Fruit fly (Drosophila melanogaster) whole organism, embryonic: Measurements from ENCODE around the gene CG1764.
A peak's percentile ranks its signal among the peaks of the same experiment; 100 is the strongest.

Experiments used
- B-H1 ChIP-seq: fragments of 200-800 bp; sonication (Bioruptor generic); IDR thresholded peaks from 3 replicates; pipeline ENCODE4 v1.3.6; 2022; ENCODE audit warnings: missing biosample characterization, missing genetic modification characterization
- CG10979 ChIP-seq: fragments of 200-800 bp; sonication (Bioruptor generic); optimal IDR thresholded peaks from 2 replicates; lab custom pipeline; 2018; ENCODE audit warnings: missing biosample characterization, mild to moderate bottlenecking, missing genetic modification characterization, moderate library complexity
- CG11504 ChIP-seq: fragments of 200-800 bp; sonication (Bioruptor generic); optimal IDR thresholded peaks from 3 replicates; lab custom pipeline; 2019; ENCODE audit warnings: missing biosample characterization, mild to moderate bottlenecking, missing genetic modification characterization, moderate library complexity
- CG1647 ChIP-seq: fragments of 200-800 bp; sonication (Bioruptor generic); optimal IDR thresholded peaks from 3 replicates; lab custom pipeline; 2016; ENCODE audit warnings: missing biosample characterization, missing genetic modification characterization
- CG17612 ChIP-seq: fragments of 200-800 bp; sonication (Bioruptor generic); IDR thresholded peaks from 2 replicates; pipeline ENCODE4 v1.3.6; 2022; ENCODE audit warnings: missing biosample characterization, missing genetic modification characterization
- CG2202 ChIP-seq: fragments of 200-800 bp; sonication (Bioruptor generic); optimal IDR thresholded peaks from 2 replicates; lab custom pipeline; 2018; ENCODE audit warnings: missing biosample characterization, mild to moderate bottlenecking, missing genetic modification characterization
- CG2678 ChIP-seq: fragments of 200-800 bp; sonication (Bioruptor generic); optimal IDR thresholded peaks from 3 replicates; lab custom pipeline; 2019; ENCODE audit warnings: missing biosample characterization, mild to moderate bottlenecking, missing genetic modification characterization, moderate library complexity
- CG31224 ChIP-seq: fragments of 200-800 bp; sonication (Bioruptor generic); IDR thresholded peaks from 2 replicates; pipeline ENCODE4 v1.3.6; 2022; ENCODE audit warnings: missing biosample characterization, missing genetic modification characterization
- CG32772 ChIP-seq: fragments of 200-800 bp; sonication (Bioruptor generic); IDR thresholded peaks from 2 replicates; pipeline ENCODE4 v1.3.6; 2022; ENCODE audit warnings: missing biosample characterization, missing genetic modification characterization
- CG6689 ChIP-seq: fragments of 200-800 bp; sonication (Bioruptor generic); IDR thresholded peaks from 2 replicates; pipeline ENCODE4 v1.3.6; 2022; ENCODE audit warnings: missing biosample characterization, missing genetic modification characterization
- CG7786 ChIP-seq: fragments of 200-800 bp; sonication (Bioruptor generic); optimal IDR thresholded peaks from 2 replicates; lab custom pipeline; 2016; ENCODE audit warnings: missing biosample characterization, missing genetic modification characterization
- CG8388 ChIP-seq: fragments of 200-800 bp; sonication (Bioruptor generic); optimal IDR thresholded peaks from 2 replicates; lab custom pipeline; 2019; ENCODE audit warnings: missing biosample characterization, mild to moderate bottlenecking, missing genetic modification characterization, moderate library complexity
- D19B ChIP-seq: fragments of 200-800 bp; sonication (Bioruptor generic); optimal IDR thresholded peaks from 2 replicates; lab custom pipeline; 2017; ENCODE audit warnings: missing biosample characterization, mild to moderate bottlenecking, missing genetic modification characterization
- Dll ChIP-seq: fragments of 200-800 bp; sonication (Bioruptor generic); IDR thresholded peaks from 4 replicates; pipeline ENCODE4 v1.3.6; 2022; ENCODE audit warnings: missing biosample characterization, missing genetic modification characterization; ENCODE audit not compliant: partially characterized antibody
- Gsc ChIP-seq: fragments of 200-800 bp; sonication (Bioruptor generic); IDR thresholded peaks from 2 replicates; pipeline ENCODE4 v1.3.6; 2022; ENCODE audit warnings: missing biosample characterization, missing genetic modification characterization
- HmgZ ChIP-seq: fragments of 200-800 bp; sonication (Bioruptor generic); optimal IDR thresholded peaks from 2 replicates; lab custom pipeline; 2018; ENCODE audit warnings: missing biosample characterization, mild to moderate bottlenecking, missing genetic modification characterization
- Hmr ChIP-seq: fragments of 200-800 bp; sonication (Bioruptor generic); optimal IDR thresholded peaks from 3 replicates; lab custom pipeline; 2017; ENCODE audit warnings: mild to moderate bottlenecking, missing biosample characterization, missing genetic modification reagents, missing genetic modification characterization
- Jarid2 ChIP-seq: fragments of 200-800 bp; sonication (Bioruptor generic); optimal IDR thresholded peaks from 3 replicates; lab custom pipeline; 2017; ENCODE audit warnings: mild to moderate bottlenecking, missing biosample characterization, missing genetic modification reagents, missing genetic modification characterization
- MBD-R2 ChIP-seq: fragments of 200-800 bp; sonication (Bioruptor generic); IDR thresholded peaks from 2 replicates; pipeline ENCODE4 v1.3.6; 2022; ENCODE audit warnings: missing biosample characterization, missing genetic modification characterization
- MESR4 ChIP-seq: fragments of 200-800 bp; sonication (Bioruptor generic); optimal IDR thresholded peaks from 2 replicates; lab custom pipeline; 2018; ENCODE audit warnings: missing biosample characterization, mild to moderate bottlenecking, missing genetic modification characterization, moderate library complexity
- MTF-1 ChIP-seq: fragments of 200-800 bp; sonication (Bioruptor generic); optimal IDR thresholded peaks from 2 replicates; lab custom pipeline; 2018; ENCODE audit warnings: missing biosample characterization, mild to moderate bottlenecking, missing genetic modification characterization, borderline replicate concordance
- Med ChIP-seq: fragments of 200-800 bp; sonication (Bioruptor generic); peaks from one replicate; lab custom pipeline; 2016; ENCODE audit warnings: missing biosample characterization, missing genetic modification characterization, mild to moderate bottlenecking, inconsistent platforms, moderate library complexity
- Ptx1 ChIP-seq: fragments of 200-800 bp; sonication (Bioruptor generic); IDR thresholded peaks from 2 replicates; pipeline ENCODE4 v1.3.6; 2022; ENCODE audit warnings: missing biosample characterization, missing genetic modification characterization
- Side ChIP-seq: fragments of 200-800 bp; sonication (Bioruptor generic); optimal IDR thresholded peaks from 2 replicates; lab custom pipeline; 2016; ENCODE audit warnings: missing biosample characterization, missing genetic modification characterization
- Spps ChIP-seq: fragments of 200-800 bp; sonication (Bioruptor generic); optimal IDR thresholded peaks from 2 replicates; lab custom pipeline; 2018; ENCODE audit warnings: missing biosample characterization, mild to moderate bottlenecking, missing genetic modification characterization
- Sry-δ ChIP-seq: fragments of 200-800 bp; sonication (Bioruptor generic); optimal IDR thresholded peaks from 2 replicates; lab custom pipeline; 2016; ENCODE audit warnings: missing biosample characterization, missing genetic modification characterization
- Taf1 ChIP-seq: fragments of 200-800 bp; sonication (Bioruptor generic); IDR thresholded peaks from 2 replicates; pipeline ENCODE4 v1.3.6; 2022; ENCODE audit warnings: missing biosample characterization, missing genetic modification characterization
- Xbp1 ChIP-seq: fragments of 200-800 bp; sonication (Bioruptor generic); optimal IDR thresholded peaks from 3 replicates; lab custom pipeline; 2016; ENCODE audit warnings: missing biosample characterization, mild to moderate bottlenecking, missing genetic modification characterization
- ab ChIP-seq: fragments of 200-800 bp; sonication (Bioruptor generic); optimal IDR thresholded peaks from 2 replicates; lab custom pipeline; 2016; ENCODE audit warnings: missing biosample characterization, missing genetic modification characterization
- ap ChIP-seq: fragments of 200-800 bp; sonication (Bioruptor generic); IDR thresholded peaks from 2 replicates; pipeline ENCODE4 v1.3.6; 2022; ENCODE audit warnings: missing biosample characterization, missing genetic modification characterization
- bsh ChIP-seq, 2 experiments: fragments of 200-800 bp; sonication (Bioruptor generic); optimal IDR thresholded peaks; 2 replicates each; lab custom pipeline; 2017 to 2018; ENCODE audit warnings: mild to moderate bottlenecking in 2 of 2, missing biosample characterization in 2 of 2, missing genetic modification characterization in 2 of 2, moderate library complexity in 1 of 2
- chif ChIP-seq, 2 experiments: fragments of 200-800 bp; sonication (Bioruptor generic); optimal IDR thresholded peaks; 3 replicates each; lab custom pipeline; 2016; ENCODE audit warnings: missing biosample characterization in 2 of 2, missing genetic modification characterization in 2 of 2
- ci ChIP-seq: fragments of 200-800 bp; sonication (Bioruptor generic); IDR thresholded peaks from 3 replicates; pipeline ENCODE4 v1.3.6; 2022; ENCODE audit warnings: missing biosample characterization, missing genetic modification characterization
- dpn ChIP-seq, 2 experiments: fragments of 200-800 bp; sonication (Bioruptor generic); optimal IDR thresholded peaks; 3 replicates each; lab custom pipeline; 2016; ENCODE audit warnings: missing biosample characterization in 2 of 2, missing genetic modification characterization in 2 of 2
- en ChIP-seq: fragments of 200-800 bp; sonication (Bioruptor generic); optimal IDR thresholded peaks from 2 replicates; lab custom pipeline; 2016; ENCODE audit warnings: missing biosample characterization, missing genetic modification characterization
- gsb ChIP-seq: fragments of 200-800 bp; sonication (Bioruptor generic); IDR thresholded peaks from 2 replicates; pipeline ENCODE4 v1.3.6; 2022; ENCODE audit warnings: missing biosample characterization, missing genetic modification characterization
- jumu ChIP-seq: fragments of 200-800 bp; sonication (Bioruptor generic); optimal IDR thresholded peaks from 3 replicates; lab custom pipeline; 2016; ENCODE audit warnings: missing biosample characterization, missing genetic modification characterization
- kah ChIP-seq: fragments of 200-800 bp; sonication (Bioruptor generic); optimal IDR thresholded peaks from 2 replicates; lab custom pipeline; 2018; ENCODE audit warnings: missing biosample characterization, mild to moderate bottlenecking, missing genetic modification characterization
- lab ChIP-seq: fragments of 200-800 bp; sonication (Bioruptor generic); optimal IDR thresholded peaks from 3 replicates; lab custom pipeline; 2017; ENCODE audit warnings: missing biosample characterization, missing genetic modification characterization, mild to moderate bottlenecking, moderate library complexity, missing genetic modification reagents
- nau ChIP-seq: fragments of 200-800 bp; sonication (Bioruptor generic); optimal IDR thresholded peaks from 3 replicates; lab custom pipeline; 2017; ENCODE audit warnings: missing biosample characterization, mild to moderate bottlenecking, missing genetic modification characterization, missing genetic modification reagents
- nerfin-1 ChIP-seq: fragments of 200-800 bp; sonication (Bioruptor generic); optimal IDR thresholded peaks from 3 replicates; lab custom pipeline; 2019; ENCODE audit warnings: missing biosample characterization, mild to moderate bottlenecking, missing genetic modification characterization, moderate library complexity
- phol ChIP-seq: fragments of 200-800 bp; sonication (Bioruptor generic); optimal IDR thresholded peaks from 3 replicates; lab custom pipeline; 2018; ENCODE audit warnings: missing biosample characterization, mild to moderate bottlenecking, missing genetic modification characterization, moderate library complexity
- pita ChIP-seq: fragments of 200-800 bp; sonication (Bioruptor generic); optimal IDR thresholded peaks from 2 replicates; lab custom pipeline; 2017; ENCODE audit warnings: missing biosample characterization, mild to moderate bottlenecking, missing genetic modification characterization
- sens ChIP-seq: fragments of 200-800 bp; sonication (Bioruptor generic); peaks from one replicate; lab custom pipeline; 2016; ENCODE audit warnings: missing biosample characterization, missing genetic modification characterization
- sob ChIP-seq: fragments of 200-800 bp; sonication (Bioruptor generic); IDR thresholded peaks from 2 replicates; pipeline ENCODE4 v1.3.6; 2022; ENCODE audit warnings: missing biosample characterization, missing genetic modification characterization
- ssp ChIP-seq: fragments of 200-800 bp; sonication (Bioruptor generic); IDR thresholded peaks from 2 replicates; pipeline ENCODE4 v1.3.6; 2022; ENCODE audit warnings: missing biosample characterization, missing genetic modification characterization
- stwl ChIP-seq: fragments of 200-800 bp; sonication (Bioruptor generic); optimal IDR thresholded peaks from 3 replicates; lab custom pipeline; 2018; ENCODE audit warnings: missing biosample characterization, mild to moderate bottlenecking, missing genetic modification characterization, moderate library complexity
- sug ChIP-seq: fragments of 200-800 bp; optimal IDR thresholded peaks from 2 replicates; lab custom pipeline; 2019; ENCODE audit warnings: missing biosample characterization, mild to moderate bottlenecking, missing genetic modification characterization, moderate library complexity
- twi ChIP-seq: fragments of 200-800 bp; optimal IDR thresholded peaks from 2 replicates; lab custom pipeline; 2019; ENCODE audit warnings: missing biosample characterization, mild to moderate bottlenecking, missing genetic modification characterization, moderate library complexity

The CG1764 gene

DNA sequence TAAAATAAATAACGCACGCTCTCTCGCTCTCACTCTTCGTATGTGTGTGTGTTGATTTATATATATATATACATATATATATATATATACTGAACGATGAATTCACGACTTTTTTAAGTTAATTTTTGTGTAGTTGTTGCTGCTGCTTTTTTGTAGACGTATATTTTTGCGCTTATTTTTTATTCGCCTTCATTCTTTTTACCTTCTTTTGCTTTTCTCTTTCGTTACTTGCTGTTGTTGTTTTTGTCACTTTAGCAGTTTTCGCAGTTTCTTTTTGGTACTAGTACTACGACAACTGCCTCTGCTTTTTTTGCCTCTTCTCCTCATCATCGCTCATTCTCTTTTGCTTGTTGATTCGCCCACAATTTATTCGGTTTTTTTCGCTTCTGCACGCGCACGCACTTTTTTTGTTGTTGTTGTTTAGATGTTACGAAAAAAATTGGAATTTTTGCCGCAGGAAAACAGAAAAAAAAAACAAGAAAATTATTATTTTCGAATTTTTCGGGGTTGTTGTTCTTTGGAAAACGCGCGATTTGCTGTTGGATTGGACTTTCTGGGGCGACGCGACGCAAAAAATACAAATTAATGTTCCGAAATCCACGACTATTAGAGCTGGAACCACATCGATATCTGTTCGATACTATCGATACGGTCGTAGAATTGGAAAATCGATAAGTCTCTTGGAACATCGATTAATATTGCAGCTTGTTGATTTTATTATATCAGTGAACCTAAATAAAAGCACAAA, 17.0 kb downstream of the CG1764 start, which contains the start of the genes HDAC4 and CG15743 (continued):
- peak; percentile 34 for TF ChIP-seq MESR4
- no peak for TF ChIP-seq CG1647 (GFP tag; lab: Kevin White, UChicago)
- TF ChIP-seq jumu (GFP tag; lab: Kevin White, UChicago), result no peak
- TF ChIP-seq Side, result no peak
- TF ChIP-seq bsh (GFP tag; optimal IDR thresholded peaks at IDR 0.05; lab: Kevin White, UChicago), result no peak
- TF ChIP-seq Taf1, result no peak
- no peak for TF ChIP-seq CG31224 (GFP tag; lab: Robert Waterston, UW)
- no peak for TF ChIP-seq ap (GFP tag; lab: Robert Waterston, UW)
- no peak for TF ChIP-seq sug (tag; lab: Kevin White, UChicago)
- TF ChIP-seq, all 482 proteins: peak for 91

DNA sequence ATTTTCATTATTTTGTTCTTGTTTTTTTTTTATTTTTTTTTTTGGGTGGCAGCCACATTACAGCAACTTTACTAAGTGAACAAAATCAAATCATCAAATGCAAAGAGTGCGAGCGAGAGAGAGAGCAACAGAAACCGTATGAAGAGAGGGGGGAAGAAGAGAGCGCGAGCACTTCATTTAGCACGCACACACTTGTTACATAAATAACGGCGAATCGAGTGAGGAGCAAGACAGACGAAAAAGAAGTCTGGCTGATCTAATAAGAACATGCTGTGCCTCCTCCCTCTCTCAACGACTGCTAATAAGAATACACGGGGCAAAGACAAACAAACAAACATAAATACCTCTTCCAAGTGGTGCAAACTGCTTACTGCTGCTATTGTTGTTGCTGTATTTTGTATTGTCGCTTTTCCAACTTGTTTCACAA, 17.7 kb downstream of the CG1764 start:
- TF ChIP-seq Hmr (GFP tag; lab: Kevin White, UChicago) (peak; percentile 14), CG6689 (GFP tag; lab: Robert Waterston, UW) (no peak), MTF-1 (GFP tag; lab: Kevin White, UChicago) (no peak), kah (GFP tag; lab: Kevin White, UChicago) (peak; percentile 72), ab (GFP tag; lab: Kevin White, UChicago) (no peak), CG8388 (GFP tag; lab: Kevin White, UChicago) (no peak), sob (GFP tag; lab: Robert Waterston, UW) (no peak), gsb (no peak), nerfin-1 (tag; lab: Kevin White, UChicago) (no peak), Xbp1 (GFP tag; lab: Kevin White, UChicago) (no peak), phol (tag; lab: Kevin White, UChicago) (no peak), stwl (tag; lab: Kevin White, UChicago) (no peak), MBD-R2 (GFP tag; lab: Robert Waterston, UW) (0 out of 2 replicates have a peak, but pooled peaks have one; percentile 8), Jarid2 (GFP tag; lab: Kevin White, UChicago) (no peak), CG11504 (tag; lab: Kevin White, UChicago) (no peak), dpn (GFP tag; optimal IDR thresholded peaks at IDR 0.05; lab: Kevin White, UChicago) (no peak), HmgZ (tag; lab: Kevin White, UChicago) (no peak), en (GFP tag; lab: Kevin White, UChicago) (no peak), CG17612 (no peak), ssp (GFP tag; lab: Robert Waterston, UW) (no peak), lab (peak; percentile 36), D19B (GFP tag; lab: Kevin White, UChicago) (no peak), nau (GFP tag; lab: Kevin White, UChicago) (no peak), CG32772 (no peak), CG10979 (tag; lab: Kevin White, UChicago) (no peak), sens (GFP tag; lab: Kevin White, UChicago) (peak; percentile 68), Sry-δ (GFP tag; lab: Kevin White, UChicago) (no peak), pita (GFP tag; lab: Kevin White, UChicago) (no peak), CG2202 (tag; lab: Kevin White, UChicago) (no peak), Med (GFP tag; lab: Kevin White, UChicago) (peak; percentile 50), ci (GFP tag; lab: Robert Waterston, UW) (no peak), CG2678 (no peak), chif (GFP tag; optimal IDR thresholded peaks at IDR 0.05; lab: Kevin White, UChicago) (no peak), Spps (tag; lab: Kevin White, UChicago) (no peak), B-H1 (GFP tag; lab: Robert Waterston, UW) (no peak), CG1647 (GFP tag; lab: Kevin White, UChicago) (no peak), twi (tag; lab: Kevin White, UChicago) (no peak), Gsc (no peak), Ptx1 (GFP tag; lab: Robert Waterston, UW) (no peak), Dll (GFP tag; lab: Robert Waterston, UW) (no peak), CG7786 (GFP tag; lab: Kevin White, UChicago) (no peak)
